Worm (Caenorhabditis elegans): ENCODE results near the gene ant-1.1.

- TF ChIP-seq nhr-28 (tag; optimal IDR thresholded peaks at IDR 0.05) (no peak), drap-1 (GFP tag; optimal IDR thresholded peaks at IDR 0.05) (no peak), nhr-237 (tag; optimal IDR thresholded peaks at IDR 0.05) (no peak), ztf-11 (tag; optimal IDR thresholded peaks at IDR 0.05) (no peak), flh-1 (GFP tag; optimal IDR thresholded peaks at IDR 0.05) (no peak), snpc-4 (tag; optimal IDR thresholded peaks at IDR 0.05) (no peak), ceh-83 (GFP tag; optimal IDR thresholded peaks at IDR 0.05) (no peak), zip-8 (tag; optimal IDR thresholded peaks at IDR 0.05) (no peak), pha-4 (tag; optimal IDR thresholded peaks at IDR 0.05) (no peak), ces-1 (GFP tag; optimal IDR thresholded peaks at IDR 0.05) (no peak), unc-62 (GFP tag; optimal IDR thresholded peaks at IDR 0.05) (no peak)
Observed at ce11 chrIII:13427817-13428216, 35.1 kb upstream of the ant-1.1 start.
